Fruit fly (Drosophila melanogaster) whole organism: ENCODE measurements around the gene CG32568.

Experiments
- CG8478 ChIP-seq: fragments of >200 bp; optimal IDR thresholded peaks from 2 replicates; lab custom pipeline; 2018; ENCODE audit warnings: inconsistent platforms
- Dll ChIP-seq: fragments of >200 bp; optimal IDR thresholded peaks from 2 replicates; lab custom pipeline; 2017
- EcR ChIP-seq, 2 experiments: fragments of >200 bp; optimal IDR thresholded peaks; 2 replicates each; lab custom pipeline; 2017; ENCODE audit warnings: missing biosample characterization in 2 of 2, missing genetic modification characterization in 2 of 2, missing genetic modification reagents in 2 of 2
- pan ChIP-seq: fragments of >200 bp; optimal IDR thresholded peaks from 2 replicates; lab custom pipeline; 2017
- psq ChIP-seq: fragments of >200 bp; optimal IDR thresholded peaks from 2 replicates; lab custom pipeline; 2017
- usp ChIP-seq: fragments of >200 bp; optimal IDR thresholded peaks from 2 replicates; lab custom pipeline; 2017; ENCODE audit warnings: missing biosample characterization, missing genetic modification characterization, mixed read lengths

The CG32568 gene

DNA sequence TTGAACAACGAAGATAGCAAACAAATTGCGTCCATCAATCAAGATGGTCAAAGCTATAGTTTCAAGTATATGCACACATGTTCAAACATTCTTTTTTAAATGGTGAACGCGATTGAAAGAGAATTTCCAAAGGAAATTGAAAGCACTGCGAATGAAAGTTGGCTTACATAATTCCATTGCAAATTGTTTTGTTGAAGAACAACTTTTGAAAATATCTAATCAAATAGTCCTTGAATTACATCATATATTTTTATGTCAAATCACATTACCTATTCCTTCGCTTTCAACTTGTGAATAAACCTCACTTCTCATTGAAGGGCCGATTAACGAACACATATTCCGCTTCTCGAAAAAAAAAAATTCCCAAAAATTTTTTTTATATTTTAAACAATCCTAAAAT, at the start of gene CG32568:
Gene CG32568 (plus strand): TSS at position 301 of the 400 bp plus-strand sequence.
- TF ChIP-seq Dll = no peak
- TF ChIP-seq usp (GFP tag; lab: Kevin White, UChicago) = no peak
- no peak for TF ChIP-seq psq (lab: Kevin White, UChicago)
- no peak for TF ChIP-seq CG8478 (lab: Kevin White, UChicago)
- TF ChIP-seq EcR (GFP tag; optimal IDR thresholded peaks at IDR 0.05; lab: Kevin White, UChicago) = no peak
- no peak for TF ChIP-seq pan

DNA sequence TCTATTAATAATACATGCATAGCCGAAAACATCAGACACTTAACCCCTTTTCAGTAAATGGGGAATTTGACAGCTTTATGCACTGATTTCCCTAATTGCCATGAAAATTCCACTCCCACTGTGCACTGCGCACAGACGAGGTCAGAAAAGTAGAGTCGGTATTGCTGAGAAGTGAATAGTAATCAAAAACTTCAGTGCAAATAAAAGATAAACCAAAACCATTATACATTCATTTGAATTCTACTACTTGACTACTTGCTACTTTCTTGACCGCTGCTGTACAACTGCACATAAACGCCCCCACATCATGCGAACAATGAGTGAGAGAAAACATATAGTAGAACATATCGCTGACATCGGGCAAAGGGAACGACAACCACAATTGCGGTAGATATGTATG, 49.3 kb upstream of the CG32568 start:
- TF ChIP-seq psq (lab: Kevin White, UChicago) = no peak
- TF ChIP-seq CG8478 (lab: Kevin White, UChicago) = no peak
- TF ChIP-seq usp (GFP tag; lab: Kevin White, UChicago) = no peak
- no peak for TF ChIP-seq EcR (GFP tag; optimal IDR thresholded peaks at IDR 0.05; lab: Kevin White, UChicago)
- TF ChIP-seq Dll = no peak
- TF ChIP-seq pan = no peak

DNA sequence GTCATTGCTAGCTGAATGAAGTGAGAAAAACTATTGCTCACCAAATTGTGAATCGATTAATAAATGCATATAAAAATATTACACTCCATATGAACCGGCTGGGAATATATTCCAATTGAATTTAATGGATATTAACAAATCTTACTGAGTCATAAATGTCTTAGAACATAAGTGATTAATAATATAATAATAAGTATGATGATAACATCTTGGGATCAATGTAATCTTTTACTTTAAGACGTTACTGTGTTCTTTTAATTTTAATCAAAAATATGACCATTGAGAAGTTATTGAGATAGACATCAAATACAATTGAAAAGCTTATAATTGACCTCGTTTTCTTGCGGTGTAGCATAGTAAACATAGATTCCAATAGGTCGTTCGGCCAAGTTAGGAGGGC, 48.4 kb upstream of the CG32568 start:
- TF ChIP-seq EcR (GFP tag; optimal IDR thresholded peaks at IDR 0.05; lab: Kevin White, UChicago) (no peak), usp (GFP tag; lab: Kevin White, UChicago) (no peak), Dll (no peak), CG8478 (lab: Kevin White, UChicago) (no peak), psq (lab: Kevin White, UChicago) (no peak)

DNA sequence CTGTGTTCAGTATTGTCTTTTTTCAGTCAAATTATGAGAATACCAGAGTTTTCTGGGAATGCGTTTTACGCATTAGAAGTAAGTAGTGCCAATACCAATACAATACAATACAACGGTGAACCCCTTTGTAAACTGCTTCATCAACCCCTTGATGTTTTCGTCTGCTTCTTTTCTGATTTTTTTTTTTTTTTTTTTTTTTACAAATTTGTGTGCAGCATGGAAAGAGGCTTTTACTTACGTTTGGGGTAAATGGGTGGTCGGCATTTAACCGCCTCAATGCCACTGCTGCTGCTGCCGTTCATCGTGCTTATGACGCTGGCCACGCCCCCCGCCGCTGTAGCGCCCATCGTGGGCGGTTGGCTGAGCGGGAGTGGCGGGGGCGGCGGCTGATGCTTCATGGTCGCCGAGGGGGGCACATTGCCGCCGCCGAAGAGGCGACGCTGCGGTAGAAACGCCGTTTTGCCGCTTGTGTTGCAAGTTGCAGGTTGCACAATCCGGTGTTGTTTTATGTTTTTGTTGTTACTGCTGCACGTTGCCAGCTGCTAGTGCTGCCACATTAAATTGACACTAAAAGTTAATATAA, 46.8 kb upstream of the CG32568 start:
- TF ChIP-seq pan (no peak), psq (lab: Kevin White, UChicago) (no peak), CG8478 (lab: Kevin White, UChicago) (no peak), EcR (GFP tag; optimal IDR thresholded peaks at IDR 0.05; lab: Kevin White, UChicago) (no peak), Dll (no peak), usp (GFP tag; lab: Kevin White, UChicago) (no peak)

DNA sequence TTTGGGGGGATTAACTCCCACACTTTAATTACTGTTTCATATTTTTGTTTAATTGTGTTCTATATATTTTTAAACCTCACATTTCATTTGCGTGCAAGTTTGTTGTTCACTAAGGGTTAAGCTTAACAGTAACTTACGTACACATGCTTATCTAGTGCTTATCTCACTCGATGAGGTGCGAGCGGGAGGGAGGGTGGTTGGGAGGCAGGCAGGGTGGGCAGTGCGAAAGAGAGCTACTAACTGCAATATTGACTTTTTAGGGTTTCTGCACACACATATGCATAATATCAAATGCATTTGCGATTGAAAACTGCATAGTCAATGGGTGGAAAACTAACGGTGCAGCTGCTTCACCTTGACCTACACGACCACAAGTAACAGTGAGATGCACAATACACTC, 46.2 kb upstream of the CG32568 start:
- TF ChIP-seq usp (GFP tag; lab: Kevin White, UChicago) (no peak), Dll (no peak), CG8478 (lab: Kevin White, UChicago) (no peak), pan (no peak), psq (lab: Kevin White, UChicago) (no peak), EcR (GFP tag; optimal IDR thresholded peaks at IDR 0.05; lab: Kevin White, UChicago) (no peak)

DNA sequence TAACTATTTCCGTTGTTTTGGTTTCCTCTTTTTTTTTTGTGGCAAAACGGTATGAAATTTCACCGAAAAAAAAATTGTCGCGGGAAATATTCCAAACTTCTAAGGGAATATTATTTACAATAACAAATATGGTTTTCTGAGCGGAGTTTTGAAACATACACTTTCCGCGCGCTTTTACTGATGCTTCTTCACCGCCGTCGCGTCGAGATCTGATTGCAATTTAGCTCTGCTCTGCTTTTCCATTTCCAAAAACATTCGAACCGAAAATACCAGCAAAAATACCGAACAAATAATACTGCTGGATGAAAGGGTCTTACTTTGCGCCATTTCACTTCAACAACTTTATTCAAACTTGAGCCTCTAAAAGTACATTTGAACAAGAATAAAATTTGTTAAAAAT, 45.7 kb upstream of the CG32568 start, which contains the start of gene Septin4:
Gene Septin4 (minus strand): TSS at position 215 of the 400 bp plus-strand sequence.
- TF ChIP-seq CG8478 (lab: Kevin White, UChicago) (no peak), psq (lab: Kevin White, UChicago) (no peak), Dll (no peak), EcR (GFP tag; optimal IDR thresholded peaks at IDR 0.05; lab: Kevin White, UChicago) (no peak), pan (no peak), usp (GFP tag; lab: Kevin White, UChicago) (no peak)

DNA sequence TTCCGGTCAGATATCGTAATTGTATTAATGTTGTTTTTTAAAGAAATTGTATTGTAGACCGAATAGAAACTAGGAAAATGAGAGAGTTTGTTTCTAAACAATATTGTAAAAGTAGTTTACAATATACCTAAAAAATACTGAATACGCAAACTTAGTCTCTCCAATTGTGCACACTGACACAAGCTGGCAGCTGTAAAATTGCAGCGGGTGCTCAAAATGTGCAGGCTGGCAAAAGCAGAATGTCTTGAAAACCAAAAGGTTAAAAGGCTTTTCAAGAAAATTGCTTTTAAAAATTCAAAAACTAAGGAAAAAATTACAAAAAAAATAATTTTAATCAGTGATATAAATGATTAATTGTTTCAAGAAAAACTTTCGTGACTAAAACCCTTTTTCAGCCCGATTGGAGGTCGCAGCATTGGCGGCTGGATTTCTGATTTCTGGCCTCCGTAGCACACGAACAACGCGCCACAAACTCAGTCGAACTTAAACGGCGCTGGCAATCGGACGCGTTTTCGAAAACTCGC, 45.0 kb upstream of the CG32568 start, which contains the start of gene CG4678:
Gene CG4678 (plus strand): TSS at position 474 of the 524 bp plus-strand sequence.
- TF ChIP-seq pan (no peak), usp (GFP tag; lab: Kevin White, UChicago) (no peak), Dll (no peak), CG8478 (lab: Kevin White, UChicago) (no peak), EcR (GFP tag; optimal IDR thresholded peaks at IDR 0.05; lab: Kevin White, UChicago) (no peak), psq (lab: Kevin White, UChicago) (no peak)

DNA sequence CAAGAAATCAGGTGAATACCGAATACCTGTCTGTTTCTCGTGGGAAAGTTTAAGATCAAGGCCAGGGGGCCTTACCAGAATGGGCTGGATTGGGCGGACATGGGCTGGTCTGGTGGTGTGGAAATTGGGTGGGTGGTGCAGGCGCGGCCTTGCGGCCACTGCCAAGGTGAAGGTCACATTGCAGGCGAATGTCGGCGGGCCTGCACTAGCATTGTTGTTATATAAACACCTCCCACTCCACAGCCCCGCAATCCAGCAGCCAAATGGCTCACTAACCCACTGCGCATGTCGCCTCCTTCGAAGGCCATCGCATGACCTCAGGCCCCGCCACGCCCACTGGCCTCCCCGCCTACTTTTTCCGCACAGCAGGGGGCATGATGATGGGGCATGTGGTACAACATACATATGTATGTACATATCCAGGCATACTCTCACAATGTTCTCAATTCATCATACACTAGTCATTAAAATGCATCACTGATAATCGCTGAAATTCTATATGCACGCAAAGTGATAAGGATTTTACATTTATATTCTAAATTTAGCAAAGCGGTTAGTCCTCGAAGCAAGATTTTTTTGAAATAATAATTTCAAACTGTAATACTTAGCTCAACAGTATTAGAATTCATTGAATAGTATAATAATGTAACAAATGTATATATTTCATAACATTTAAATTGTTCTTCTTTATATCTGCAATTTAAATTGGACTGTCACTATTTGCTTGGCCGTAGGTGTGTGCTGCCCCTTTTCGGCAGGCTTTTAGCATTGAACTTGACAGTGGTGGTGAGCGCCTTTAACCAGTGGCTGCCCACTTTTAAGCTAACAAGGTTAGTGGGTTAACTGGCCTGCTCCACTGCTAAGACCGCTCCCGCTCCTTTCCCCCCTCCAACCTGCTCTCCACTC, 43.8 kb upstream of the CG32568 start:
- no peak for TF ChIP-seq EcR (GFP tag; optimal IDR thresholded peaks at IDR 0.05; lab: Kevin White, UChicago)
- no peak for TF ChIP-seq pan
- no peak for TF ChIP-seq CG8478 (lab: Kevin White, UChicago)
- TF ChIP-seq Dll = no peak
- TF ChIP-seq usp (GFP tag; lab: Kevin White, UChicago) = no peak
- no peak for TF ChIP-seq psq (lab: Kevin White, UChicago)

DNA sequence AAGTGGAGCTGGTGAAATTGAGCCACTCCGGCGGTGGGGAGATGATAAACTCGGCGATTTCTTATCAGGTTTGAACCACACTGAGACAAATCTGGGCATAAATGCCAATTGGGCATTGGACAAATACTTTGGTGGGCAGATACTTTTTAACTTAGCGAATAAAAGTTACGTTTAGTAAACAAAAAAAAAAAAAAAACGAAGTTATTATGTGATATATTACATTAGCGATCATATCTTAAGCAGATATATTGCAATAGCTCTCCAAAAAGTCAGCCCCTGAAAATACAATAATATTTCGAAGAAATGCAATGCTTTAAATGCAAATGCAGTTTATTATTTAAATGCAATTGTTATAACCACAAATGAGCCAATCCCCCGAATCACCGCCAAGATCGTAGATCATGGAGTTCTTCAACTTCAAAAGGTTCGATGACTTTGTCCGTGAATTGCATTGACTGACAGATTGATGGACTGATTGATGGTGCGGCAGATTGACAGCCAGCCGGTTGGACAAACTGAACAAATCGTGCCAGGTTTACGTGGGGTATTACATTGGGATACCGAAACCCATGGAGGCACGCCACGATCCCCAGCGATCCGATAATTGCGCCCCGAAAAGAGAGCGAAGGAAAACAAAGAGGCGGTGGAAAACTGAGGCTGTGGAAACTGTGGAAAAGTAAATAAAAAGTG, 42.7 kb upstream of the CG32568 start:
- TF ChIP-seq CG8478 (lab: Kevin White, UChicago) (no peak), EcR (GFP tag; optimal IDR thresholded peaks at IDR 0.05; lab: Kevin White, UChicago) (no peak), pan (no peak), psq (lab: Kevin White, UChicago) (no peak), usp (GFP tag; lab: Kevin White, UChicago) (no peak), Dll (no peak)

DNA sequence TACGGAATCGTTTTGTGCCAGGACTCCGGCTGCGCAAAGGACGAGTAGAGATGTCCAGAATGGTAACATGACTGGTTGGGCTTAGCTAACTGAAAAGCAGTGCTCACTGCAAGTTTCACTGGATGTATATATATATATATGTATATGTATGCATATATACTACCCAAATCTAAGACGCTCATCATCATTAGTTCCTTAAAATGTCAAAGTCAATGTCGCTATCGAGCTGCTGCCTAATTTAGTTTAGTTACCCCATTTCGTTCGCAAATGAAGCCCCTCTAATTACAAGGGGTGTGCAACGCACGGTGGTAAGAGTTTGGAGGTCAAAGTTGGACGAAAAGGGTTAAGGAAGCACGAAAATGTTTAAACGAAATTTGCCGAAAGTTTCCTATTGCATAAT, 40.6 kb upstream of the CG32568 start, which contains the start of gene CG9676:
Gene CG9676 (minus strand): TSS at position 101 of the 400 bp plus-strand sequence.
- TF ChIP-seq pan (no peak), Dll (no peak), EcR (GFP tag; optimal IDR thresholded peaks at IDR 0.05; lab: Kevin White, UChicago) (no peak), CG8478 (lab: Kevin White, UChicago) (no peak), usp (GFP tag; lab: Kevin White, UChicago) (no peak), psq (lab: Kevin White, UChicago) (no peak)

DNA sequence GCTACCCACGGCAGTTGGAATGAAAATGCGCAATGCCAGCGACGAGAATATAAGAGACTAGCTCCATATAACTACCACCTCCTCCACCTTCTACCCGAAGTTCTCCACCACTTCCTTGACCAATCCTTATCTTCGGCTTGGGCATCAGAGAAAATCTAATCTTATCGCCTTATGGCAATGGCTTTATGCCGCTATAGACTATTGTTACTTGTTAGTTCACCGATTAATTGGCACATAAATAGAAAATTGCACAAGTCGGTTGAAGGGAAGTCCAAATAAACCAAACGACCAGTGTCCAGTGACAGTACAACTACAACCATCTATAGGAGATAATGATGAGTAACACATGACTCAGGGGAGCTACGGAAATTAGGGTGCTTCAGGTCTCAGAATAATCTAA, 38.8 kb upstream of the CG32568 start, which contains the start of gene sphe:
Gene sphe (minus strand): TSS at position 32 of the 400 bp plus-strand sequence.
- no peak for TF ChIP-seq pan
